Fruit fly (Drosophila melanogaster) whole organism, wandering third instar larva: ENCODE data around the gene CG31360.

Source experiments
- dmrt93B ChIP-seq: fragments of 200-800 bp; sonication (Bioruptor generic); optimal IDR thresholded peaks from 2 replicates; lab custom pipeline; 2018; ENCODE audit warnings: missing biosample characterization, mild to moderate bottlenecking, missing genetic modification characterization
- fru ChIP-seq: fragments of 200-800 bp; sonication (Bioruptor generic); optimal IDR thresholded peaks from 3 replicates; lab custom pipeline; 2016; ENCODE audit warnings: missing biosample characterization, mild to moderate bottlenecking, missing genetic modification characterization
- usp ChIP-seq: fragments of >200 bp; optimal IDR thresholded peaks from 2 replicates; lab custom pipeline; 2017; ENCODE audit warnings: missing biosample characterization, missing genetic modification characterization

- TF ChIP-seq usp (GFP tag; lab: Kevin White, UChicago) (no peak), fru (GFP tag; lab: Kevin White, UChicago) (no peak), dmrt93B (GFP tag; lab: Kevin White, UChicago) (no peak)
Observed at dm6 chr3R:17684854-17685253, at the start of gene CG31360, which contains the start of gene CG31251.
